Fruit fly (Drosophila melanogaster) Kc167 (cell line): ENCODE results near the gene CG17544.

Experiments
- insv ChIP-seq: fragments of >200 bp; optimal IDR thresholded peaks from 3 replicates; lab custom pipeline; 2018; ENCODE audit warnings: missing external identifiers
- psq ChIP-seq: fragments of >200 bp; optimal IDR thresholded peaks from 2 replicates; lab custom pipeline; 2017; ENCODE audit warnings: missing external identifiers

dm6 chr2L:19438685-19439597 is 40.6 kb upstream of the CG17544 start:
- TF ChIP-seq psq (lab: Kevin White, UChicago) (no peak), insv (lab: Kevin White, UChicago) (no peak)
